Fruit fly (Drosophila melanogaster) whole organism, adult: ENCODE results near the gene CG33287.

Experiments
- CG11617 ChIP-seq: fragments of 200-800 bp; sonication (Bioruptor generic); optimal IDR thresholded peaks from 2 replicates; lab custom pipeline; 2017; ENCODE audit warnings: mild to moderate bottlenecking, missing biosample characterization, missing genetic modification reagents, missing genetic modification characterization
- CG12768 ChIP-seq: fragments of 200-800 bp; sonication (Bioruptor generic); optimal IDR thresholded peaks from 2 replicates; lab custom pipeline; 2017; ENCODE audit warnings: missing biosample characterization, missing genetic modification characterization, mild to moderate bottlenecking, moderate library complexity, missing genetic modification reagents
- CG14711 ChIP-seq: fragments of 200-800 bp; sonication (Bioruptor generic); optimal IDR thresholded peaks from 2 replicates; lab custom pipeline; 2018; ENCODE audit warnings: missing biosample characterization, mild to moderate bottlenecking, missing genetic modification characterization, moderate library complexity
- CG1620 ChIP-seq: fragments of 200-800 bp; sonication (Bioruptor generic); optimal IDR thresholded peaks from 2 replicates; lab custom pipeline; 2016; ENCODE audit warnings: missing biosample characterization, missing genetic modification characterization
- CG33017 ChIP-seq: fragments of 200-800 bp; sonication (Bioruptor generic); optimal IDR thresholded peaks from 2 replicates; lab custom pipeline; 2018; ENCODE audit warnings: missing biosample characterization, mild to moderate bottlenecking, missing genetic modification characterization, moderate library complexity
- CG5204 ChIP-seq: fragments of 200-800 bp; sonication (Bioruptor generic); optimal IDR thresholded peaks from 2 replicates; lab custom pipeline; 2016; ENCODE audit warnings: missing biosample characterization, missing genetic modification characterization
- CG7045 ChIP-seq: fragments of 200-800 bp; sonication (Bioruptor generic); optimal IDR thresholded peaks from 2 replicates; lab custom pipeline; 2017; ENCODE audit warnings: missing biosample characterization, mild to moderate bottlenecking, missing genetic modification characterization
- CG7101 ChIP-seq: fragments of 200-800 bp; sonication (Bioruptor generic); optimal IDR thresholded peaks from 2 replicates; lab custom pipeline; 2018; ENCODE audit warnings: missing biosample characterization, mild to moderate bottlenecking, missing genetic modification characterization, moderate library complexity
- Clk ChIP-seq: fragments of 200-800 bp; sonication (Bioruptor generic); optimal IDR thresholded peaks from 2 replicates; lab custom pipeline; 2017; ENCODE audit warnings: missing biosample characterization, missing genetic modification characterization
- Crg-1 ChIP-seq: fragments of 200-800 bp; sonication (Bioruptor generic); optimal IDR thresholded peaks from 2 replicates; lab custom pipeline; 2016; ENCODE audit warnings: missing biosample characterization, missing genetic modification characterization
- Hr96 ChIP-seq: fragments of 200-800 bp; sonication (Bioruptor generic); optimal IDR thresholded peaks from 2 replicates; lab custom pipeline; 2016; ENCODE audit warnings: missing biosample characterization, missing genetic modification characterization
- Mnt ChIP-seq: fragments of 200-800 bp; sonication (Bioruptor generic); optimal IDR thresholded peaks from 2 replicates; lab custom pipeline; 2016; ENCODE audit warnings: missing biosample characterization, mild to moderate bottlenecking, missing genetic modification characterization
- bab1 ChIP-seq: fragments of 200-800 bp; sonication (Bioruptor generic); optimal IDR thresholded peaks from 3 replicates; lab custom pipeline; 2019; ENCODE audit warnings: missing biosample characterization, mild to moderate bottlenecking, missing genetic modification characterization, moderate library complexity
- cic ChIP-seq: fragments of 200-800 bp; sonication (Bioruptor generic); optimal IDR thresholded peaks from 2 replicates; lab custom pipeline; 2017; ENCODE audit warnings: missing biosample characterization, mild to moderate bottlenecking, missing genetic modification characterization, moderate library complexity
- cnc ChIP-seq, 2 experiments: fragments of >200 bp; optimal IDR thresholded peaks; 2 replicates each; lab custom pipeline; 2017
- kay ChIP-seq: fragments of 200-800 bp; sonication (Bioruptor generic); peaks from one replicate; lab custom pipeline; 2016; ENCODE audit warnings: missing biosample characterization, missing genetic modification characterization, borderline replicate concordance
- ovo ChIP-seq: fragments of 200-800 bp; sonication (Bioruptor generic); optimal IDR thresholded peaks from 2 replicates; lab custom pipeline; 2016; ENCODE audit warnings: missing biosample characterization, missing genetic modification characterization
- pad ChIP-seq: fragments of 200-800 bp; sonication (Bioruptor generic); optimal IDR thresholded peaks from 3 replicates; lab custom pipeline; 2017; ENCODE audit warnings: missing biosample characterization, missing genetic modification characterization, mild to moderate bottlenecking, moderate library complexity, missing genetic modification reagents
- tj ChIP-seq: fragments of 200-800 bp; sonication (Bioruptor generic); optimal IDR thresholded peaks from 3 replicates; lab custom pipeline; 2017; ENCODE audit warnings: missing biosample characterization, mild to moderate bottlenecking, missing genetic modification characterization, moderate library complexity
- toe ChIP-seq: fragments of 200-800 bp; sonication (Bioruptor generic); optimal IDR thresholded peaks from 2 replicates; lab custom pipeline; 2016; ENCODE audit warnings: missing biosample characterization, missing genetic modification characterization

The CG33287 gene

DNA sequence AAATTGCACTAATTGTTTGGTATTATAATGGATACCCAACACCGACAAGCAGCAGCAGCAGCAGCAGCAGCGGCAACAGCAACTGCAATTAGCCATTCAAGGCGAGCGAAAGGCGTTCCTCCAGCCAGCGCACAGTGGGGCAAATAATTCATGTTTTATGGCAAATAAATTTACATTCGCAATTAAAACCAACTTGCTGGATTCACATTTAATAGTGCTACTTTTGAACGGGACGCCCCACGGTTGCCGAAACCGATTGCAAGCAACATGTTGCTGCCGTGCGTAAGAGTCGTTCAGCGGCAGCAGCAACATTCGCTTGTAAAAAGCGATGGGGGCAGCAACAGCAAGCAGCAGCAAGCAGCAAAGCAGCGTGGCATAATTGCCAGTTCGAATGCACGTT lies 36.8 kb downstream of the CG33287 start:
- TF ChIP-seq Crg-1 (GFP tag; lab: Kevin White, UChicago) = no peak
- no peak for TF ChIP-seq CG5204 (GFP tag; lab: Kevin White, UChicago)
- TF ChIP-seq CG12768 (GFP tag; lab: Kevin White, UChicago) = no peak
- no peak for TF ChIP-seq CG1620 (GFP tag; lab: Kevin White, UChicago)
- TF ChIP-seq cnc (optimal IDR thresholded peaks at IDR 0.05; lab: Kevin White, UChicago) = no peak
- TF ChIP-seq Clk (GFP tag; lab: Kevin White, UChicago) = no peak
- no peak for TF ChIP-seq CG7101 (tag; lab: Kevin White, UChicago)
- no peak for TF ChIP-seq Hr96 (GFP tag; lab: Kevin White, UChicago)
- no peak for TF ChIP-seq CG33017
- no peak for TF ChIP-seq kay (GFP tag; lab: Kevin White, UChicago)
- TF ChIP-seq CG14711 (tag; lab: Kevin White, UChicago) = no peak
- TF ChIP-seq CG11617 (GFP tag; lab: Kevin White, UChicago) = no peak
- TF ChIP-seq pad (GFP tag; lab: Kevin White, UChicago) = no peak
- TF ChIP-seq bab1 (GFP tag; lab: Kevin White, UChicago) = no peak
- TF ChIP-seq toe = no peak
- no peak for TF ChIP-seq tj
- no peak for TF ChIP-seq CG7045 (GFP tag; lab: Kevin White, UChicago)
- TF ChIP-seq cic (GFP tag; lab: Kevin White, UChicago) = no peak

- no peak for TF ChIP-seq tj
- no peak for TF ChIP-seq CG1620 (GFP tag; lab: Kevin White, UChicago)
- no peak for TF ChIP-seq kay (GFP tag; lab: Kevin White, UChicago)
Observed at dm6 chr3L:20932556-20932955, 37.9 kb downstream of the CG33287 start.

DNA sequence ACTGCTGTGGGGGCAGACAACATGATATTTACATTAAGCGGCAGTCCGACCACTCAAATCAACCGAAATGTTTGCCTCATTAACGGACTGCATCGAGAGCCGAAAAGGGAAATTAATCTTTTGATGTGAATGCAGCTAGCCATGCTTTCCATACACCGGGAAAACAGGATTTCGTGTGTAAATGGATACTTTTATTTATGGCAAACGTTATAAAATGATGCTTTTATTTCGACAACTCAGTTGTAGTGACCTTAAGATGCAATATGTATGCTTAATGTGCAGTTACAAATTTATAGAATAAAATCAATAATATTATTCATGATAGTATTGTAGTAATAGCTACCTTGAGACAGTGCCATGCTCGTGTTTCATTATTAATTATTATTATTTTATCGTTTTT lies 39.0 kb downstream of the CG33287 start:
- TF ChIP-seq CG1620 (GFP tag; lab: Kevin White, UChicago) = no peak
- no peak for TF ChIP-seq pad (GFP tag; lab: Kevin White, UChicago)
- TF ChIP-seq bab1 (GFP tag; lab: Kevin White, UChicago) = no peak
- TF ChIP-seq CG7045 (GFP tag; lab: Kevin White, UChicago) = no peak
- TF ChIP-seq kay (GFP tag; lab: Kevin White, UChicago) = no peak
- no peak for TF ChIP-seq ovo (GFP tag; lab: Kevin White, UChicago)

dm6 chr3L:20930059-20930785 lies 40.2 kb downstream of the CG33287 start:
- peak; percentile 77 for TF ChIP-seq bab1 (GFP tag; lab: Kevin White, UChicago)
- peak; percentile 54 for TF ChIP-seq pad (GFP tag; lab: Kevin White, UChicago)
- TF ChIP-seq toe = no peak
- no peak for TF ChIP-seq cic (GFP tag; lab: Kevin White, UChicago)
- TF ChIP-seq Hr96 (GFP tag; lab: Kevin White, UChicago) = no peak
- no peak for TF ChIP-seq CG33017
- TF ChIP-seq Crg-1 (GFP tag; lab: Kevin White, UChicago) = no peak
- no peak for TF ChIP-seq cnc (optimal IDR thresholded peaks at IDR 0.05; lab: Kevin White, UChicago)
- TF ChIP-seq CG1620 (GFP tag; lab: Kevin White, UChicago) = no peak
- no peak for TF ChIP-seq ovo (GFP tag; lab: Kevin White, UChicago)
- TF ChIP-seq CG5204 (GFP tag; lab: Kevin White, UChicago) = no peak
- no peak for TF ChIP-seq CG7045 (GFP tag; lab: Kevin White, UChicago)
- peak; percentile 49 for TF ChIP-seq CG7101 (tag; lab: Kevin White, UChicago)
- TF ChIP-seq Clk (GFP tag; lab: Kevin White, UChicago) = no peak
- no peak for TF ChIP-seq tj
- TF ChIP-seq Mnt = no peak
- TF ChIP-seq kay (GFP tag; lab: Kevin White, UChicago) = no peak
- no peak for TF ChIP-seq CG12768 (GFP tag; lab: Kevin White, UChicago)
- TF ChIP-seq CG14711 (tag; lab: Kevin White, UChicago) = peak; percentile 57
- peak; percentile 51 for TF ChIP-seq CG11617 (GFP tag; lab: Kevin White, UChicago)

- no peak for TF ChIP-seq tj
- no peak for TF ChIP-seq kay (GFP tag; lab: Kevin White, UChicago)
- TF ChIP-seq CG33017 = no peak
- TF ChIP-seq CG5204 (GFP tag; lab: Kevin White, UChicago) = no peak
- no peak for TF ChIP-seq cic (GFP tag; lab: Kevin White, UChicago)
- TF ChIP-seq Hr96 (GFP tag; lab: Kevin White, UChicago) = no peak
- no peak for TF ChIP-seq Mnt
- no peak for TF ChIP-seq CG7101 (tag; lab: Kevin White, UChicago)
- TF ChIP-seq CG14711 (tag; lab: Kevin White, UChicago) = no peak
- no peak for TF ChIP-seq CG12768 (GFP tag; lab: Kevin White, UChicago)
- no peak for TF ChIP-seq ovo (GFP tag; lab: Kevin White, UChicago)
- no peak for TF ChIP-seq CG7045 (GFP tag; lab: Kevin White, UChicago)
- TF ChIP-seq CG11617 (GFP tag; lab: Kevin White, UChicago) = no peak
- TF ChIP-seq CG1620 (GFP tag; lab: Kevin White, UChicago) = no peak
- TF ChIP-seq Crg-1 (GFP tag; lab: Kevin White, UChicago) = no peak
Observed at dm6 chr3L:20929418-20929817, 41.0 kb downstream of the CG33287 start.

dm6 chr3L:20927526-20927925 lies 42.9 kb downstream of the CG33287 start, which contains the start of gene CG10589:
Gene CG10589, plus strand, starts transcription at chr3L:20927826.
- TF ChIP-seq Crg-1 (GFP tag; lab: Kevin White, UChicago) (no peak), tj (no peak), CG14711 (tag; lab: Kevin White, UChicago) (no peak), toe (no peak), bab1 (GFP tag; lab: Kevin White, UChicago) (no peak), Mnt (no peak), CG7101 (tag; lab: Kevin White, UChicago) (no peak), cic (GFP tag; lab: Kevin White, UChicago) (no peak), Clk (GFP tag; lab: Kevin White, UChicago) (no peak), pad (GFP tag; lab: Kevin White, UChicago) (no peak), kay (GFP tag; lab: Kevin White, UChicago) (no peak), CG5204 (GFP tag; lab: Kevin White, UChicago) (no peak), CG11617 (GFP tag; lab: Kevin White, UChicago) (no peak), CG7045 (GFP tag; lab: Kevin White, UChicago) (no peak), CG1620 (GFP tag; lab: Kevin White, UChicago) (no peak)
